Worm (Caenorhabditis elegans): Measurements from ENCODE around the gene str-46.

DNA sequence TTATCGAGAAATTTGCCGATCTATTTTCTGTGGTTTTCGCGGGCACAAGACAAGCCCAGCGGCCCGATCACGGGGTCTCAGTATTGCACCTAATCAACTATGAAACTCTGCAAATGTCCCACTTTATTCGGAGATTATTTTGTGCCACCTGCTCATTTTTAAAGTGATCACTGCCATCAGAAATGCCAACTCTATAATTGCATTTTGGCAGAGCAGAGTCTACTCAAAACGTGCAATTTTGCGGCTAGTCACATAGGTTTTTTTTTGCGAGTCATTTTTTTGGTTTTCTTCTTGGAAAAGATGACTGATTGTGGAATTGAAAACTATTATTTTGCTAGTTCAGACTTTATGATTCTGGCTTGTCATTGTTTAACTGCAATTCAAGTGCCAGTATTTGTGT, 34.9 kb downstream of the str-46 start, which contains the start of gene srh-240:
- TF ChIP-seq lin-39 (tag; optimal IDR thresholded peaks at IDR 0.05) (no peak), nhr-21 (tag; optimal IDR thresholded peaks at IDR 0.05) (no peak), aly-2 (tag; optimal IDR thresholded peaks at IDR 0.05) (no peak), nhr-10 (tag; optimal IDR thresholded peaks at IDR 0.05) (no peak), ztf-1 (GFP tag; conservative IDR thresholded peaks at IDR 0.05) (no peak), unc-62 (GFP tag; optimal IDR thresholded peaks at IDR 0.05) (no peak), lsy-2 (tag; optimal IDR thresholded peaks at IDR 0.05) (no peak), sma-9 (GFP tag; optimal IDR thresholded peaks at IDR 0.05) (no peak), sma-9 (tag; optimal IDR thresholded peaks at IDR 0.05) (no peak), ZK546.5 (tag; optimal IDR thresholded peaks at IDR 0.05) (no peak), ama-1 (optimal IDR thresholded peaks at IDR 0.05) (no peak), elt-3 (tag; optimal IDR thresholded peaks at IDR 0.05) (no peak), nhr-25 (tag; optimal IDR thresholded peaks at IDR 0.05) (no peak), skn-1 (tag; optimal IDR thresholded peaks at IDR 0.05) (no peak), ceh-16 (tag; optimal IDR thresholded peaks at IDR 0.05) (no peak)

Measured in whole organism, L2 larva.